Worm (Caenorhabditis elegans): Measurements from ENCODE around the gene F08F8.7.

- TF ChIP-seq F33H1.4 (GFP tag; IDR thresholded peaks at IDR 0.05) (no peak), F23B12.7 (tag; optimal IDR thresholded peaks at IDR 0.05; ENCODE audit: insufficient read depth) (no peak), ama-1 (optimal IDR thresholded peaks at IDR 0.05) (no peak), ama-1 (GFP tag; optimal IDR thresholded peaks at IDR 0.05) (no peak)
Observed at ce11 chrIII:7300763-7301162, 46.2 kb downstream of the F08F8.7 start.

Data from whole organism, young adult.